Worm (Caenorhabditis elegans): ENCODE results near the gene hpo-38.

DNA sequence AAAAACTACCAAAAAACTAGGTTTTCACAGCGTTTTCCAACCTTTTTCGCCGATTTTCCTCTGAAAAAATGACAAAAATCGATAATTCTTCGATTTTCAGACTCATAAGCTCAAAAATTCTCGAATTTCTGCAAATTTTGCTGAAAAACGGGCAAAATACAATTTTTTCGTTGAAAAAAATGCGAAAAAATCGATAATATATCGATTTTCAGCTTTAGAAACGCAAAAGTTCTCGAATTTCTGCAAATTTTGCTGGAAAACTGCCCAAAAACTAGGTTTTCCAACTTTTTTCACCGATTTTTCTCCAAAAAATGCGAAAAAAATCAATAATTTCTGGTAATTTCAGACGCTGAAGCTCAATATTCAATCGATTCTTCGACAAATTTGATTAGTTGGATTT, 21.2 kb downstream of the hpo-38 start:
- TF ChIP-seq him-1 (tag; optimal IDR thresholded peaks at IDR 0.05) (no peak), W03F9.2 (tag; optimal IDR thresholded peaks at IDR 0.05) (no peak), dao-5 (tag; optimal IDR thresholded peaks at IDR 0.05) (no peak)

Measured in whole organism, L4/young adult.